Fruit fly (Drosophila melanogaster) S2 (cell line): ENCODE data around the gene CG14106.
A peak's percentile ranks its signal among the peaks of the same experiment; 100 is the strongest.

ENCODE experiments used
- CG8478 ChIP-seq: fragments of >200 bp; optimal IDR thresholded peaks from 2 replicates; lab custom pipeline; 2018
- CTCF ChIP-seq, 2 experiments: fragments of >200 bp; optimal IDR thresholded peaks; 2 replicates each; lab custom pipeline; 2018

DNA sequence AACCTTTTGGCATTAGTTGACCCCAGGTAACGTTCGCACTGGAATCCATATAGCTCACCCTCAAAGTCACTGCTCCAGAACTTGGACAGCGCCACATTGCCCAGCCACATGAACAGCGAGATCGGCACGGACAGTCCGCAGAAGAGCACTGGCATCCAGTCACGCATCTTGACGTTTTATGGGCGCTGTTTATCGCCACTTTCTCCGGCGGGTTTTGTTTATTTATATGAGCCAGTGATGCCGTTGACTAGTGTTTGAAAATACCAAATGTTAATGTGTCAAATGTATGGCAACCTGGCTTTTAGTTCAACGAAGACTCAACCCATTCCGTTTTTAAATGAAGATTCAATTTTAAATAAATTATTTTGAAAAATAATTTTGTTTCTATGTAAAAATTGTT is 37.9 kb downstream of the CG14106 start, which contains the start of gene CG10171:
- TF ChIP-seq CG8478 (no peak), CTCF (optimal IDR thresholded peaks at IDR 0.05; lab: Kevin White, UChicago) (peak; percentile 33 to 54)
